Fruit fly (Drosophila melanogaster) whole organism, embryonic: ENCODE results near the gene CG14085.

ENCODE experiments used
- Asciz ChIP-seq: fragments of 200-800 bp; sonication (Bioruptor generic); optimal IDR thresholded peaks from 2 replicates; lab custom pipeline; 2017; ENCODE audit warnings: missing biosample characterization, mild to moderate bottlenecking, missing genetic modification characterization, missing genetic modification reagents
- Bgb ChIP-seq: fragments of 200-800 bp; sonication (Bioruptor generic); IDR thresholded peaks from 2 replicates; pipeline ENCODE4 v1.3.6; 2022; ENCODE audit warnings: missing biosample characterization, missing genetic modification characterization; ENCODE audit not compliant: partially characterized antibody
- CG10959 ChIP-seq: fragments of 200-800 bp; sonication (Bioruptor generic); IDR thresholded peaks from 2 replicates; pipeline ENCODE4 v1.3.6; 2022; ENCODE audit warnings: missing biosample characterization, missing genetic modification characterization
- CG11456 ChIP-seq: fragments of 200-800 bp; sonication (Bioruptor generic); IDR thresholded peaks from 3 replicates; pipeline ENCODE4 v1.3.6; 2022; ENCODE audit warnings: missing biosample characterization, missing genetic modification characterization
- CG11504 ChIP-seq: fragments of 200-800 bp; sonication (Bioruptor generic); optimal IDR thresholded peaks from 3 replicates; lab custom pipeline; 2019; ENCODE audit warnings: missing biosample characterization, mild to moderate bottlenecking, missing genetic modification characterization, moderate library complexity
- CG12219 ChIP-seq: fragments of 200-800 bp; sonication (Bioruptor generic); optimal IDR thresholded peaks from 3 replicates; lab custom pipeline; 2018; ENCODE audit warnings: missing biosample characterization, mild to moderate bottlenecking, missing genetic modification characterization
- CG12744 ChIP-seq: fragments of 200-800 bp; sonication (Bioruptor generic); optimal IDR thresholded peaks from 2 replicates; lab custom pipeline; 2016; ENCODE audit warnings: missing biosample characterization, missing genetic modification characterization
- CG15073 ChIP-seq: fragments of 200-800 bp; sonication (Bioruptor generic); optimal IDR thresholded peaks from 2 replicates; lab custom pipeline; 2016; ENCODE audit warnings: missing biosample characterization, missing genetic modification characterization
- CG15479 ChIP-seq: fragments of 200-800 bp; sonication (Bioruptor generic); optimal IDR thresholded peaks from 3 replicates; lab custom pipeline; 2019; ENCODE audit warnings: missing biosample characterization, mild to moderate bottlenecking, missing genetic modification characterization, moderate library complexity
- CG15514 ChIP-seq: fragments of 200-800 bp; sonication (Bioruptor generic); optimal IDR thresholded peaks from 3 replicates; lab custom pipeline; 2017; ENCODE audit warnings: missing biosample characterization, missing genetic modification characterization, mild to moderate bottlenecking, moderate library complexity, missing genetic modification reagents
- CG18262 ChIP-seq: fragments of 200-800 bp; optimal IDR thresholded peaks from 3 replicates; lab custom pipeline; 2019; ENCODE audit warnings: missing biosample characterization, mild to moderate bottlenecking, missing genetic modification characterization, moderate library complexity
- CG2678 ChIP-seq: fragments of 200-800 bp; sonication (Bioruptor generic); optimal IDR thresholded peaks from 3 replicates; lab custom pipeline; 2019; ENCODE audit warnings: missing biosample characterization, mild to moderate bottlenecking, missing genetic modification characterization, moderate library complexity
- CG2875 ChIP-seq: fragments of 200-800 bp; sonication (Bioruptor generic); optimal IDR thresholded peaks from 2 replicates; lab custom pipeline; 2017; ENCODE audit warnings: missing biosample characterization, mild to moderate bottlenecking, missing genetic modification characterization, missing genetic modification reagents
- CG3847 ChIP-seq: fragments of 200-800 bp; sonication (Bioruptor generic); IDR thresholded peaks from 2 replicates; pipeline ENCODE4 v1.3.6; 2022; ENCODE audit warnings: missing biosample characterization, missing genetic modification characterization
- CG4282 ChIP-seq: fragments of 200-800 bp; sonication (Bioruptor generic); optimal IDR thresholded peaks from 2 replicates; lab custom pipeline; 2016; ENCODE audit warnings: missing biosample characterization, missing genetic modification characterization
- CG4854 ChIP-seq: fragments of 200-800 bp; sonication (Bioruptor generic); optimal IDR thresholded peaks from 2 replicates; lab custom pipeline; 2016; ENCODE audit warnings: missing biosample characterization, missing genetic modification characterization, inconsistent platforms
- CG8290 ChIP-seq, 3 experiments: fragments of 200-800 bp; sonication (Bioruptor generic); optimal IDR thresholded peaks; 2 replicates each; lab custom pipeline; 2016 to 2019; ENCODE audit warnings: missing biosample characterization in 3 of 3, missing genetic modification characterization in 3 of 3, mild to moderate bottlenecking in 2 of 3, moderate library complexity in 1 of 3
- CG9727 ChIP-seq: fragments of 200-800 bp; sonication (Bioruptor generic); optimal IDR thresholded peaks from 3 replicates; lab custom pipeline; 2017; ENCODE audit warnings: missing biosample characterization, mild to moderate bottlenecking, missing genetic modification characterization
- Dp ChIP-seq: fragments of 200-800 bp; sonication (Bioruptor generic); optimal IDR thresholded peaks from 2 replicates; lab custom pipeline; 2018; ENCODE audit warnings: missing biosample characterization, mild to moderate bottlenecking, missing genetic modification characterization, moderate library complexity
- Hr51 ChIP-seq, 2 experiments: fragments of 200-800 bp; sonication (Bioruptor generic); optimal IDR thresholded peaks; 2 replicates in 1 of 2; 3 replicates in 1 of 2; lab custom pipeline; 2016 to 2018; ENCODE audit warnings: missing biosample characterization in 2 of 2, missing genetic modification characterization in 2 of 2, mild to moderate bottlenecking in 1 of 2, moderate library complexity in 1 of 2
- Meics ChIP-seq: fragments of 200-800 bp; sonication (Bioruptor generic); optimal IDR thresholded peaks from 2 replicates; lab custom pipeline; 2017; ENCODE audit warnings: missing biosample characterization, mild to moderate bottlenecking, missing genetic modification characterization
- Ravus ChIP-seq: fragments of 200-800 bp; sonication (Bioruptor generic); IDR thresholded peaks from 2 replicates; pipeline ENCODE4 v1.3.6; 2022; ENCODE audit warnings: missing biosample characterization, missing genetic modification characterization
- Sry-β ChIP-seq: fragments of 200-800 bp; sonication (Bioruptor generic); optimal IDR thresholded peaks from 2 replicates; lab custom pipeline; 2018; ENCODE audit warnings: missing biosample characterization, mild to moderate bottlenecking, missing genetic modification characterization, moderate library complexity
- Ssrp ChIP-seq: fragments of 200-800 bp; sonication (Bioruptor generic); optimal IDR thresholded peaks from 2 replicates; lab custom pipeline; 2018; ENCODE audit warnings: missing biosample characterization, mild to moderate bottlenecking, missing genetic modification characterization, moderate library complexity
- Stat92E ChIP-seq, 3 experiments: fragments of >200 bp in 2 of 3; fragments of 200-800 bp in 1 of 3; sonication (Bioruptor generic) in 1 of 3; optimal IDR thresholded peaks; 2 replicates each; lab custom pipeline; 2017 to 2019; ENCODE audit warnings: missing biosample characterization in 3 of 3, missing genetic modification characterization in 3 of 3, mild to moderate bottlenecking in 1 of 3, moderate library complexity in 1 of 3
- Taf1 ChIP-seq: fragments of 200-800 bp; sonication (Bioruptor generic); IDR thresholded peaks from 2 replicates; pipeline ENCODE4 v1.3.6; 2022; ENCODE audit warnings: missing biosample characterization, missing genetic modification characterization
- Xrp1 ChIP-seq: fragments of 200-800 bp; sonication (Bioruptor generic); IDR thresholded peaks from 2 replicates; pipeline ENCODE4 v1.3.6; 2022; ENCODE audit warnings: missing biosample characterization, missing genetic modification characterization
- al ChIP-seq: fragments of 200-800 bp; sonication (Bioruptor generic); IDR thresholded peaks from 2 replicates; pipeline ENCODE4 v1.3.6; 2022; ENCODE audit warnings: missing biosample characterization, missing genetic modification characterization
- corto ChIP-seq: fragments of 200-800 bp; sonication (Bioruptor generic); optimal IDR thresholded peaks from 2 replicates; lab custom pipeline; 2016; ENCODE audit warnings: missing biosample characterization, mild to moderate bottlenecking, missing genetic modification characterization, moderate library complexity
- da ChIP-seq: fragments of 200-800 bp; sonication (Bioruptor generic); optimal IDR thresholded peaks from 2 replicates; lab custom pipeline; 2016; ENCODE audit warnings: missing biosample characterization, missing genetic modification characterization
- exex ChIP-seq: fragments of 200-800 bp; sonication (Bioruptor generic); optimal IDR thresholded peaks from 4 replicates; lab custom pipeline; 2018; ENCODE audit warnings: missing biosample characterization, mild to moderate bottlenecking, missing genetic modification characterization, moderate library complexity
- fd3F ChIP-seq: fragments of 200-800 bp; sonication (Bioruptor generic); optimal IDR thresholded peaks from 2 replicates; lab custom pipeline; 2018; ENCODE audit warnings: missing biosample characterization, mild to moderate bottlenecking, missing genetic modification characterization, moderate library complexity
- hkb ChIP-seq, 2 experiments: fragments of 200-800 bp in 1 of 2; fragments of >200 bp in 1 of 2; sonication (Bioruptor generic) in 1 of 2; IDR thresholded peaks in 1 of 2; optimal IDR thresholded peaks in 1 of 2; 2 replicates each; pipeline versions ENCODE4 v1.3.6 to Lab custom; 2017 to 2022; ENCODE audit warnings: missing biosample characterization in 1 of 2, missing genetic modification characterization in 1 of 2
- insv ChIP-seq, 2 experiments: fragments of 200-800 bp; sonication (Bioruptor generic); optimal IDR thresholded peaks; 3 replicates each; lab custom pipeline; 2016 to 2018; ENCODE audit warnings: missing biosample characterization in 2 of 2, missing genetic modification characterization in 2 of 2
- lab ChIP-seq: fragments of 200-800 bp; sonication (Bioruptor generic); optimal IDR thresholded peaks from 3 replicates; lab custom pipeline; 2017; ENCODE audit warnings: missing biosample characterization, missing genetic modification characterization, mild to moderate bottlenecking, moderate library complexity, missing genetic modification reagents
- odd ChIP-seq: fragments of 200-800 bp; sonication (Bioruptor generic); optimal IDR thresholded peaks from 2 replicates; lab custom pipeline; 2017; ENCODE audit warnings: missing biosample characterization, mild to moderate bottlenecking, missing genetic modification characterization
- pan ChIP-seq, 4 experiments: fragments of >200 bp in 3 of 4; fragments of 200-800 bp in 1 of 4; sonication (Bioruptor generic) in 1 of 4; optimal IDR thresholded peaks in 3 of 4; IDR thresholded peaks in 1 of 4; 2 replicates each; pipeline versions ENCODE4 v1.3.6 to Lab custom; 2017 to 2022; ENCODE audit warnings: missing biosample characterization in 2 of 4, missing genetic modification characterization in 2 of 4, mixed read lengths in 1 of 4
- schlank ChIP-seq: fragments of 200-800 bp; sonication (Bioruptor generic); optimal IDR thresholded peaks from 2 replicates; lab custom pipeline; 2018; ENCODE audit warnings: missing biosample characterization, mild to moderate bottlenecking, missing genetic modification characterization
- seq ChIP-seq: fragments of 200-800 bp; sonication (Bioruptor generic); IDR thresholded peaks from 2 replicates; pipeline ENCODE4 v1.3.6; 2022; ENCODE audit warnings: missing biosample characterization, missing genetic modification characterization
- slbo ChIP-seq: fragments of 200-800 bp; sonication (Bioruptor generic); IDR thresholded peaks from 2 replicates; pipeline ENCODE4 v1.3.6; 2022; ENCODE audit warnings: missing biosample characterization, missing genetic modification characterization
- sna ChIP-seq: fragments of 200-800 bp; sonication (Bioruptor generic); IDR thresholded peaks from 2 replicates; pipeline ENCODE4 v1.3.6; 2022; ENCODE audit warnings: missing biosample characterization, missing genetic modification characterization; ENCODE audit not compliant: partially characterized antibody
- tio ChIP-seq: fragments of 200-800 bp; sonication (Bioruptor generic); optimal IDR thresholded peaks from 2 replicates; lab custom pipeline; 2017; ENCODE audit warnings: missing biosample characterization, missing genetic modification characterization, inconsistent platforms
- ttk ChIP-seq: fragments of 200-800 bp; sonication (Bioruptor generic); IDR thresholded peaks from 2 replicates; pipeline ENCODE4 v2.1.2; 2022; ENCODE audit warnings: missing biosample characterization, missing genetic modification characterization
- twi ChIP-seq: fragments of 200-800 bp; optimal IDR thresholded peaks from 2 replicates; lab custom pipeline; 2019; ENCODE audit warnings: missing biosample characterization, mild to moderate bottlenecking, missing genetic modification characterization, moderate library complexity
- vfl ChIP-seq: fragments of 200-800 bp; sonication (Bioruptor generic); optimal IDR thresholded peaks from 2 replicates; lab custom pipeline; 2016; ENCODE audit warnings: missing biosample characterization, missing genetic modification characterization
- wdn ChIP-seq: fragments of 200-800 bp; sonication (Bioruptor generic); IDR thresholded peaks from 2 replicates; pipeline ENCODE4 v1.3.6; 2022; ENCODE audit warnings: missing biosample characterization, missing genetic modification characterization

The CG14085 gene

DNA sequence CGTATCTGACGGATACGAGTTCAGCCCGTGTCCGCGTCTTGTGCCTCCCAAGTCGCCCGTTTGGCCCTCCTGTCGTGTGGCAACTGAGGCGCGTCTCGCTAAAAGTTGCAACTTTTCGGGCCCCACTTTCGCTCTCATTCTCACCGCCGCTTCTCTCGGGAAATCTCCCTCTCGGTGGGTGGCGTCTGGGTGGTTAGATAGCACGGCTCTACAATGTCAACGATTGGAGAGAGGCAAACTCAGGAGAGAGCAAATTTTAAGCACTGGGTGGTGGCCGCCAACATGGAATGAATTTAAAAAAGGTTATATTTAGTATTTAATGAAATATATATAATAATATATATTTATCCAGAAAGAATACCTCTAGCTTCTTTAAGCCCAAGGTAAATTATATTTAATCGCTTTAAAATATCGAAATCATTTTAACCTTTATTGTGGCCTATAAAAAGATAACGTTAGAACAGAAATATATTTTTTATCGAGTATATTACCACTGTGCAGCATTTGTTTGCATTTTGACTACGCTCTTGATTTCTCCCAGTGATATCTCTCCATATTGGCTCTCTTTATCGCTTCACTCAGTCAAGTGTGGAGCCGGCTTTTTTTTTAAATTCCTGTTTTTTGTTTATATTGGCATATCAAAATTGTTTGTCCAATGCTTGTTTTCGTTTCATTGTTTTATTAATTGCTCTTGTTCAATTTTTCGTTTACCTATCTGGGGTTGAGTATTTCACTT, 23.5 kb downstream of the CG14085 start, which contains the start of gene Gbs-76A (continued):
- TF ChIP-seq CG4282 (GFP tag; lab: Kevin White, UChicago) (no peak), CG12219 (GFP tag; lab: Kevin White, UChicago) (peak; percentile 60), CG4854 (GFP tag; lab: Kevin White, UChicago) (no peak), Ravus (peak; percentile 6; the same call in 1 of the 2 replicates), seq (peak; percentile 76), wdn (GFP tag; lab: Robert Waterston, UW) (peak; percentile 49; the same call in 1 of the 2 replicates), CG3847 (GFP tag; lab: Robert Waterston, UW) (peak; percentile 67), exex (tag; lab: Kevin White, UChicago) (peak; percentile 77), ttk (GFP tag; lab: Robert Waterston, UW) (peak; percentile 27; the same call in 1 of the 2 replicates), fd3F (GFP tag; lab: Kevin White, UChicago) (peak; percentile 67), sna (GFP tag; lab: Robert Waterston, UW) (peak; percentile 65), tio (GFP tag; lab: Kevin White, UChicago) (peak; percentile 32), Ssrp (tag; lab: Kevin White, UChicago) (peak; percentile 83), CG11504 (tag; lab: Kevin White, UChicago) (peak; percentile 88), al (GFP tag; lab: Robert Waterston, UW) (peak; percentile 67), Taf1 (GFP tag; lab: Robert Waterston, UW) (peak; percentile 63), Sry-β (GFP tag; lab: Kevin White, UChicago) (no peak), CG15514 (peak; percentile 69), corto (peak; percentile 78), CG2875 (peak; percentile 77), vfl (GFP tag; lab: Kevin White, UChicago) (no peak), CG12744 (GFP tag; lab: Kevin White, UChicago) (peak; percentile 29), Xrp1 (GFP tag; lab: Robert Waterston, UW) (peak; percentile 85), pan (optimal IDR thresholded peaks at IDR 0.05; lab: Kevin White, UChicago) (no peak), pan (GFP tag; optimal IDR thresholded peaks at IDR 0.05 in 1 of 2, IDR thresholded peaks at IDR 0.05 in 1 of 2) (peak in 1 of 2 experiments; percentile 78), twi (tag; lab: Kevin White, UChicago) (peak; percentile 67), Meics (GFP tag; lab: Kevin White, UChicago) (peak; percentile 89), lab (peak; percentile 91), hkb (optimal IDR thresholded peaks at IDR 0.05; lab: Kevin White, UChicago) (no peak), hkb (GFP tag; IDR thresholded peaks at IDR 0.05; lab: Robert Waterston, UW) (peak; percentile 76), Stat92E (GFP tag; optimal IDR thresholded peaks at IDR 0.05; lab: Kevin White, UChicago) (no peak), CG8290 (GFP tag; optimal IDR thresholded peaks at IDR 0.05; lab: Kevin White, UChicago) (no peak), CG8290 (tag; optimal IDR thresholded peaks at IDR 0.05; lab: Kevin White, UChicago) (peak in 1 of 2 experiments; percentile 13), CG15479 (GFP tag; lab: Kevin White, UChicago) (no peak), slbo (GFP tag; lab: Robert Waterston, UW) (peak; percentile 80; the same call in 1 of the 2 replicates), Hr51 (GFP tag; optimal IDR thresholded peaks at IDR 0.05; lab: Kevin White, UChicago) (peak; percentile 21 to 91), insv (GFP tag; optimal IDR thresholded peaks at IDR 0.05; lab: Kevin White, UChicago) (peak in 1 of 2 experiments; percentile 38), CG11456 (GFP tag; lab: Robert Waterston, UW) (no peak), Bgb (no peak), Dp (GFP tag; lab: Kevin White, UChicago) (no peak), CG2678 (tag; lab: Kevin White, UChicago) (peak; percentile 96), da (GFP tag; lab: Kevin White, UChicago) (no peak), CG15073 (no peak), odd (GFP tag; lab: Kevin White, UChicago) (peak; percentile 83), schlank (tag; lab: Kevin White, UChicago) (peak; percentile 18), CG10959 (GFP tag; lab: Robert Waterston, UW) (no peak), Asciz (GFP tag; lab: Kevin White, UChicago) (peak; percentile 79), CG18262 (peak; percentile 88), CG9727 (GFP tag; lab: Kevin White, UChicago) (peak; percentile 81)
